Fruit fly (Drosophila melanogaster) whole organism: ENCODE measurements around the gene DAAM.

Experiments
- CG8478 ChIP-seq: fragments of >200 bp; optimal IDR thresholded peaks from 2 replicates; lab custom pipeline; 2018; ENCODE audit warnings: inconsistent platforms
- Dll ChIP-seq: fragments of >200 bp; optimal IDR thresholded peaks from 2 replicates; lab custom pipeline; 2017
- EcR ChIP-seq, 2 experiments: fragments of >200 bp; optimal IDR thresholded peaks; 2 replicates each; lab custom pipeline; 2017; ENCODE audit warnings: missing biosample characterization in 2 of 2, missing genetic modification characterization in 2 of 2, missing genetic modification reagents in 2 of 2
- pan ChIP-seq: fragments of >200 bp; optimal IDR thresholded peaks from 2 replicates; lab custom pipeline; 2017
- psq ChIP-seq: fragments of >200 bp; optimal IDR thresholded peaks from 2 replicates; lab custom pipeline; 2017
- usp ChIP-seq: fragments of >200 bp; optimal IDR thresholded peaks from 2 replicates; lab custom pipeline; 2017; ENCODE audit warnings: missing biosample characterization, missing genetic modification characterization, mixed read lengths

- no peak for TF ChIP-seq psq (lab: Kevin White, UChicago)
- TF ChIP-seq EcR (GFP tag; optimal IDR thresholded peaks at IDR 0.05; lab: Kevin White, UChicago): no peak
- no peak for TF ChIP-seq CG8478 (lab: Kevin White, UChicago)
- TF ChIP-seq pan: no peak
- no peak for TF ChIP-seq usp
- TF ChIP-seq Dll (lab: Kevin White, UChicago): no peak
Observed at dm6 chrX:1299928-1300327, 22.2 kb downstream of the DAAM start.
